Fruit fly (Drosophila melanogaster): ENCODE measurements around the gene ncd.

DNA sequence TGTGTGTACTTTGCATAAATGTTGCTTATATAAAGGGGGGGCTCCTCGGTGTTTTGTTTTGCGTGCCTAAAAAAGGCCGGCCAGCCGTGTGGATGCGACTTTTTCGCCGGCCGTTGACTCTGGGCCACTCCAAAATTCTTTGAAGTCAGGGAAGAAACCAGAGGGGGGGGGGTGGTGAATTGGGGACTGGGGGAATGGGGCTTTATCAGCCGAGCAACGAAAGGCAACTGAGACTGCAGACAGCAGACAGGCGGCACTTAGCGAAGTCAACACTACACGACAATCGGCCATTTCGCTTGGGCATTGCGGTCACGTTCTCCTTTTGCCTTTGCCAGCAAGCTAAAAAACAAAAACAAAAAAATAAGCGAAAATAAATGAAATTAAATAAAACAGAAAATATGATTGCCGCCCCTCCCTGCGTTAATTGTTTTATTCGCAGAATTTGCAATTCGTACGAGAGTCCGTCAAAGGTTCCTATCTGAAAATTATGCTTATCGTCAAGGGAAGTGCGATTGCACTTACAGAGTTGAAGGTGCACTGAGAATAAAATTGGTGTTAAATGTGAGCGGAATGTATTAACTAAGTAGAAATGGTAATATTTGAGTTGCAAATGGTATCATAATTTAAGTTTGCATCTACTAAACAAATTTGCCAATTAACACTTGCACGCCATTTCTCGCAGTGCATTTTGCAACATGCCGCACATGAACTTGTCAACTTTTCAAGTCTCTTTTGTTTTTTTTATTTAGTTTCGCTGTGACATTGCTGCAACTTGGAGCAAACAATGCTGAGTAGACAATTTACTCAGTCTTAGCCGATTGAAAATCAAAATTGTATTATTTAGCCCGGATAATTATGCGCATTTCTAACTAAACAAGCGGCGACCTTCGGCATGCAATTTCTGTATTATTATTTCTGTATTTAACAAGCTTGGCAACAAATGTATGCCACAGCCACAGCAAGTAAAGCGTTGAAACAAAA is 20.6 kb downstream of the ncd start:
- no peak for TF ChIP-seq CTCF (optimal IDR thresholded peaks at IDR 0.05)
- no peak for TF ChIP-seq CG8478 (optimal IDR thresholded peaks at IDR 0.05)

All from S2 (cell line).